Worm (Caenorhabditis elegans): ENCODE results near the gene bcc-1.

DNA sequence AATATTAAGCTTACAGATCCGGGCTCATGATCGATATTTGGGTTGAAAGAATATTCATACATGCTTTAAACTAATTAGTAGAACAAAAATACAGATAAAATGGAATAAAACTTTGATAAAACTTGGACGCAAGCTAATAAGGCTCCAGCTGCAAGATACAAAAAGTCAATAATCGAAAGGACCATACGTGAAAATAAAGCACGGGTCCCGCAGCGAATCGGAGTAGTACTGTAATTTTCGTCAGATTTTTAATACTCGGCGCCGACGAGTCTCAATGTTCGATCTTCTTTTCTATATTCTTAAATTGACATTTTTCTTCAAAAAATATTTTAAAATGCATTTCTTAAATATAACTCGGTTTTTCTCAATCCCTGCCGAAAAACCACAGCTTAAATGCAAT is 32.3 kb upstream of the bcc-1 start, which contains the start of gene spo-11:
- TF ChIP-seq nhr-77 (tag; optimal IDR thresholded peaks at IDR 0.05) = no peak
- TF ChIP-seq lin-13 (GFP tag; optimal IDR thresholded peaks at IDR 0.05) = no peak
- no peak for TF ChIP-seq unc-130 (tag; optimal IDR thresholded peaks at IDR 0.05)
- no peak for TF ChIP-seq lir-3 (tag; optimal IDR thresholded peaks at IDR 0.05; ENCODE audit: poor library complexity)
- no peak for TF ChIP-seq lin-39 (tag; optimal IDR thresholded peaks at IDR 0.05)
- no peak for TF ChIP-seq nhr-12 (tag; optimal IDR thresholded peaks at IDR 0.05)
- no peak for TF ChIP-seq unc-62 (GFP tag; optimal IDR thresholded peaks at IDR 0.05)
- no peak for TF ChIP-seq egl-27 (tag; optimal IDR thresholded peaks at IDR 0.05)
- TF ChIP-seq nhr-90 (tag; optimal IDR thresholded peaks at IDR 0.05; ENCODE audit: poor library complexity) = no peak
- TF ChIP-seq elt-3 (tag; optimal IDR thresholded peaks at IDR 0.05) = no peak
- no peak for TF ChIP-seq ceh-82 (tag; optimal IDR thresholded peaks at IDR 0.05)
- TF ChIP-seq rnt-1 (tag; optimal IDR thresholded peaks at IDR 0.05) = no peak
- no peak for TF ChIP-seq nhr-237 (tag; optimal IDR thresholded peaks at IDR 0.05)
- TF ChIP-seq nhr-76 (tag; optimal IDR thresholded peaks at IDR 0.05) = no peak

All from whole organism, L1 larva.